Worm (Caenorhabditis elegans) whole organism, L1 larva: ENCODE measurements around the gene F14H8.4.

Source experiments
- aly-2 ChIP-seq: fragments of 150-350 bp; optimal IDR thresholded peaks from 2 replicates; lab custom pipeline; 2014; ENCODE audit warnings: missing biosample characterization, missing genetic modification characterization
- ama-1 ChIP-seq: fragments of 150-350 bp; optimal IDR thresholded peaks from 2 replicates; lab custom pipeline; 2014
- blmp-1 ChIP-seq: fragments of 150-350 bp; optimal IDR thresholded peaks from 2 replicates; lab custom pipeline; 2014; ENCODE audit warnings: missing biosample characterization, missing genetic modification characterization
- ces-1 ChIP-seq: fragments of 150-350 bp; optimal IDR thresholded peaks from 2 replicates; lab custom pipeline; 2014; ENCODE audit warnings: missing biosample characterization, missing genetic modification reagents, missing genetic modification characterization
- elt-2 ChIP-seq: sonication (generic microtip); optimal IDR thresholded peaks from 2 replicates; lab custom pipeline; 2016; ENCODE audit warnings: missing genetic modification characterization, mild to moderate bottlenecking, inconsistent platforms, missing compliant biosample characterization, missing genetic modification reagents
- elt-3 ChIP-seq, 6 experiments: fragments of 150-350 bp in 1 of 6; sonication (generic microtip); optimal IDR thresholded peaks; 2 replicates each; lab custom pipeline; 2017 to 2018; ENCODE audit warnings: missing biosample characterization in 6 of 6, missing genetic modification characterization in 6 of 6, inconsistent platforms in 1 of 6
- lin-13 ChIP-seq: fragments of 150-350 bp; optimal IDR thresholded peaks from 2 replicates; lab custom pipeline; 2014; ENCODE audit warnings: missing biosample characterization, missing genetic modification reagents, missing genetic modification characterization
- lsy-2 ChIP-seq, 2 experiments: fragments of 150-350 bp; optimal IDR thresholded peaks; 2 replicates each; lab custom pipeline; 2014; ENCODE audit warnings: missing biosample characterization in 2 of 2, missing genetic modification characterization in 2 of 2
- nhr-77 ChIP-seq: fragments of 150-350 bp; optimal IDR thresholded peaks from 2 replicates; lab custom pipeline; 2014; ENCODE audit warnings: missing biosample characterization, missing genetic modification characterization
- rnt-1 ChIP-seq: sonication (generic microtip); optimal IDR thresholded peaks from 2 replicates; lab custom pipeline; 2016; ENCODE audit warnings: mild to moderate bottlenecking, missing genetic modification characterization, moderate library complexity, missing compliant biosample characterization
- skn-1 ChIP-seq: fragments of 150-350 bp; optimal IDR thresholded peaks from 2 replicates; lab custom pipeline; 2014; ENCODE audit warnings: missing biosample characterization, missing genetic modification characterization
- unc-130 ChIP-seq: fragments of 150-350 bp; optimal IDR thresholded peaks from 2 replicates; lab custom pipeline; 2017; ENCODE audit warnings: missing biosample characterization, missing genetic modification characterization, inconsistent platforms
- unc-98 ChIP-seq: fragments of 200-800 bp; sonication (Bioruptor generic); IDR thresholded peaks from 2 replicates; pipeline ENCODE4 v1.3.6; 2022; ENCODE audit warnings: missing genetic modification characterization, missing compliant biosample characterization
- zag-1 ChIP-seq: fragments of 150-350 bp; optimal IDR thresholded peaks from 2 replicates; lab custom pipeline; 2014; ENCODE audit warnings: missing biosample characterization, missing genetic modification characterization

DNA sequence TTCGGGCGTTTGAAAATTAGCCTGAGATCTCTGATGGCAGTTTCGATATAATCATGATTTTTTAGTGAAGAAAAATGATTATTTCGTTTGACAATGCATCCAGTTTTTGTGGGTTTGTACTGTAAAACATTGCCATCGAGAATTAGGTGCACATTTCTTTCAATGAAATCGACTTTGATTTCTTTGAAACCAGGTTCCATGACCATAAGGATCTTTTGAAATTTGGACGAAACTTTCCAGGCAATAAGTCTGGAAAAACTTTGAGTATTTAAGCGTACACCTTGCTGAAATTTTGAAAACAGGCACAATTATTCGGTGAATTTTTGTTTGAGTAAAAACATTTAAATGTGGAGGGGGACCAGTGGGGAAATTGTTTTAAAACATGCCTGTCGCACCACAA, 28.1 kb downstream of the F14H8.4 start:
- TF ChIP-seq unc-130 (no peak), skn-1 (tag; lab: Kevin White, UChicago) (no peak), ces-1 (GFP tag; lab: Kevin White, UChicago) (no peak), lsy-2 (tag; optimal IDR thresholded peaks at IDR 0.05; lab: Kevin White, UChicago) (no peak), elt-2 (no peak), blmp-1 (tag; lab: Kevin White, UChicago) (no peak), elt-3 (tag; optimal IDR thresholded peaks at IDR 0.05; lab: Kevin White, UChicago) (no peak), nhr-77 (tag; lab: Kevin White, UChicago) (no peak), unc-98 (GFP tag; lab: Robert Waterston, UW) (no peak), lin-13 (GFP tag; lab: Kevin White, UChicago) (no peak), aly-2 (tag; lab: Kevin White, UChicago) (no peak), ama-1 (lab: Kevin White, UChicago) (no peak), zag-1 (tag; lab: Kevin White, UChicago) (no peak), rnt-1 (tag; lab: Kevin White, UChicago) (no peak)
